Worm (Caenorhabditis elegans): ENCODE results near the gene F56D5.6.

DNA sequence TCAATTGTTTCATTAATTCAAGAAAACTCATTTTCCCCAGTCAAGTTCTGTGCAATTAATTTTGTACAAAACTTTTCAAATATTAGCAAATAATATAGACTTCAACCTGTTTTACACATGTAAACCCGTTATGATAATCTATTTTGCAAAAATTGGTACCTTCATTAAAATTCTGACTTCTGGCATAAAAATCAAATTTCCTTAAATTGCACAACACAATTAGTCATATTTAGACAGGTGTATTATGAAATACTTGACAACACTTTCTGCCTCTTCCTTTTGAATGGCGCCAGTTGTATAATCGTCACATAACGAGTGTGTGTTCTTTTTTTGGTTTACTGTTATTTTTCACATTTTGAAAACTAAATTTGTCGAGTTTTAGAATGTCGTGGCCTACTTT, 30.6 kb upstream of the F56D5.6 start, which contains the start of gene fbxc-58:
- no peak for TF ChIP-seq nhr-237 (tag; optimal IDR thresholded peaks at IDR 0.05)
- peak; percentile 1 for TF ChIP-seq dve-1 (tag; optimal IDR thresholded peaks at IDR 0.05; ENCODE audit: insufficient read depth)
- no peak for TF ChIP-seq D1046.2 (GFP tag; IDR thresholded peaks at IDR 0.05)
- TF ChIP-seq nhr-77 (tag; optimal IDR thresholded peaks at IDR 0.05) = no peak
